Worm (Caenorhabditis elegans) whole organism, L3 larva: ENCODE data around the gene fbxa-128.

ENCODE experiments used
- R02D3.7 ChIP-seq: fragments of 150-350 bp; optimal IDR thresholded peaks from 2 replicates; lab custom pipeline; 2014; ENCODE audit warnings: missing biosample characterization, missing genetic modification characterization
- ZK546.5 ChIP-seq: sonication (generic microtip); optimal IDR thresholded peaks from 2 replicates; lab custom pipeline; 2017; ENCODE audit warnings: missing biosample characterization, missing genetic modification characterization
- aly-2 ChIP-seq: fragments of 150-350 bp; optimal IDR thresholded peaks from 2 replicates; lab custom pipeline; 2014; ENCODE audit warnings: missing biosample characterization, missing genetic modification characterization
- ama-1 ChIP-seq: fragments of 150-350 bp; optimal IDR thresholded peaks from 2 replicates; lab custom pipeline; 2018
- ceh-16 ChIP-seq: sonication (generic microtip); optimal IDR thresholded peaks from 2 replicates; lab custom pipeline; 2017; ENCODE audit warnings: missing biosample characterization, missing genetic modification characterization
- ceh-28 ChIP-seq: fragments of 150-350 bp; optimal IDR thresholded peaks from 2 replicates; lab custom pipeline; 2014; ENCODE audit warnings: missing biosample characterization, missing genetic modification reagents, missing genetic modification characterization
- ceh-82 ChIP-seq: fragments of 150-350 bp; optimal IDR thresholded peaks from 2 replicates; lab custom pipeline; 2014; ENCODE audit warnings: missing biosample characterization, missing genetic modification characterization
- ceh-9 ChIP-seq: sonication (generic microtip); optimal IDR thresholded peaks from 2 replicates; lab custom pipeline; 2018; ENCODE audit warnings: missing biosample characterization, missing genetic modification characterization
- daf-12 ChIP-seq: fragments of 150-350 bp; optimal IDR thresholded peaks from 2 replicates; lab custom pipeline; 2014; ENCODE audit warnings: missing biosample characterization, missing genetic modification reagents, missing genetic modification characterization
- egl-27 ChIP-seq: sonication (generic microtip); optimal IDR thresholded peaks from 4 replicates; lab custom pipeline; 2017; ENCODE audit warnings: missing biosample characterization, missing genetic modification reagents, missing genetic modification characterization
- egl-5 ChIP-seq: fragments of 150-350 bp; optimal IDR thresholded peaks from 2 replicates; lab custom pipeline; 2017; ENCODE audit warnings: missing biosample characterization, missing genetic modification reagents, missing genetic modification characterization, inconsistent platforms
- elt-1 ChIP-seq: fragments of 150-350 bp; optimal IDR thresholded peaks from 2 replicates; lab custom pipeline; 2014; ENCODE audit warnings: missing biosample characterization, missing genetic modification characterization
- elt-2 ChIP-seq: sonication (generic microtip); optimal IDR thresholded peaks from 2 replicates; lab custom pipeline; 2016; ENCODE audit warnings: missing genetic modification reagents, mild to moderate bottlenecking, missing genetic modification characterization, missing compliant biosample characterization
- elt-3 ChIP-seq, 3 experiments: fragments of 150-350 bp in 1 of 3; sonication (generic microtip) in 2 of 3; optimal IDR thresholded peaks; 2 replicates in 2 of 3; 4 replicates in 1 of 3; lab custom pipeline; 2014 to 2017; ENCODE audit warnings: missing biosample characterization in 3 of 3, missing genetic modification characterization in 3 of 3
- eor-1 ChIP-seq, 2 experiments: fragments of 150-350 bp; optimal IDR thresholded peaks; 2 replicates each; lab custom pipeline; 2014 to 2018; ENCODE audit warnings: missing biosample characterization in 2 of 2, missing genetic modification characterization in 2 of 2
- fkh-10 ChIP-seq: sonication (generic microtip); optimal IDR thresholded peaks from 2 replicates; lab custom pipeline; 2017; ENCODE audit warnings: missing biosample characterization, missing genetic modification reagents, missing genetic modification characterization
- fkh-2 ChIP-seq: fragments of 150-350 bp; optimal IDR thresholded peaks from 2 replicates; lab custom pipeline; 2014; ENCODE audit warnings: missing biosample characterization, missing genetic modification reagents, missing genetic modification characterization
- fos-1 ChIP-seq: fragments of 150-350 bp; optimal IDR thresholded peaks from 2 replicates; lab custom pipeline; 2014; ENCODE audit warnings: missing biosample characterization, missing genetic modification characterization
- hmg-11 ChIP-seq: sonication (generic microtip); optimal IDR thresholded peaks from 2 replicates; lab custom pipeline; 2016; ENCODE audit warnings: missing genetic modification characterization, missing compliant biosample characterization
- jun-1 ChIP-seq: fragments of 150-350 bp; optimal IDR thresholded peaks from 2 replicates; lab custom pipeline; 2014; ENCODE audit warnings: missing biosample characterization, missing genetic modification reagents, missing genetic modification characterization
- lin-15B ChIP-seq: fragments of 150-350 bp; optimal IDR thresholded peaks from 2 replicates; lab custom pipeline; 2014; ENCODE audit warnings: missing biosample characterization, missing genetic modification characterization
- lin-39 ChIP-seq: fragments of 150-350 bp; optimal IDR thresholded peaks from 2 replicates; lab custom pipeline; 2018; ENCODE audit warnings: missing biosample characterization, missing genetic modification reagents, missing genetic modification characterization
- lsy-12 ChIP-seq: sonication (generic microtip); optimal IDR thresholded peaks from 2 replicates; lab custom pipeline; 2016; ENCODE audit warnings: mild to moderate bottlenecking, missing genetic modification characterization, missing compliant biosample characterization
- mdl-1 ChIP-seq: fragments of 150-350 bp; optimal IDR thresholded peaks from 2 replicates; lab custom pipeline; 2014; ENCODE audit warnings: missing biosample characterization, missing genetic modification characterization
- mml-1 ChIP-seq: fragments of 150-350 bp; sonication (generic microtip); optimal IDR thresholded peaks from 3 replicates; lab custom pipeline; 2014; ENCODE audit warnings: missing biosample characterization, missing genetic modification characterization
- nfya-1 ChIP-seq: sonication (generic microtip); optimal IDR thresholded peaks from 2 replicates; lab custom pipeline; 2017; ENCODE audit warnings: missing genetic modification characterization, mild to moderate bottlenecking, missing compliant biosample characterization, antibody characterized with exemption, moderate library complexity; ENCODE audit not compliant: insufficient read depth
- nhr-11 ChIP-seq: fragments of 150-350 bp; optimal IDR thresholded peaks from 2 replicates; lab custom pipeline; 2014; ENCODE audit warnings: missing biosample characterization, missing genetic modification characterization
- nhr-12 ChIP-seq: fragments of 150-350 bp; optimal IDR thresholded peaks from 2 replicates; lab custom pipeline; 2014; ENCODE audit warnings: missing biosample characterization, missing genetic modification characterization
- nhr-23 ChIP-seq: fragments of 150-350 bp; optimal IDR thresholded peaks from 2 replicates; lab custom pipeline; 2014; ENCODE audit warnings: missing biosample characterization, missing genetic modification reagents, missing genetic modification characterization
- nhr-237 ChIP-seq: fragments of 150-350 bp; optimal IDR thresholded peaks from 2 replicates; lab custom pipeline; 2014; ENCODE audit warnings: missing biosample characterization, missing genetic modification characterization
- nhr-25 ChIP-seq: sonication (generic microtip); optimal IDR thresholded peaks from 2 replicates; lab custom pipeline; 2017; ENCODE audit warnings: missing biosample characterization, missing genetic modification characterization
- nhr-28 ChIP-seq: fragments of 150-350 bp; optimal IDR thresholded peaks from 2 replicates; lab custom pipeline; 2014; ENCODE audit warnings: missing biosample characterization, missing genetic modification characterization
- nhr-43 ChIP-seq: sonication (generic microtip); optimal IDR thresholded peaks from 2 replicates; lab custom pipeline; 2016; ENCODE audit warnings: mild to moderate bottlenecking, missing genetic modification characterization, missing compliant biosample characterization; ENCODE audit not compliant: poor library complexity, severe bottlenecking
- nhr-67 ChIP-seq: fragments of 150-350 bp; optimal IDR thresholded peaks from 2 replicates; lab custom pipeline; 2014; ENCODE audit warnings: missing biosample characterization, missing genetic modification characterization
- nhr-76 ChIP-seq: fragments of 150-350 bp; sonication (generic microtip); optimal IDR thresholded peaks from 5 replicates; lab custom pipeline; 2014; ENCODE audit warnings: missing biosample characterization, missing genetic modification characterization
- nhr-77 ChIP-seq: fragments of 150-350 bp; optimal IDR thresholded peaks from 2 replicates; lab custom pipeline; 2014; ENCODE audit warnings: missing biosample characterization, missing genetic modification characterization
- pha-4 ChIP-seq: fragments of 150-350 bp; optimal IDR thresholded peaks from 2 replicates; lab custom pipeline; 2014; ENCODE audit warnings: missing biosample characterization, missing genetic modification reagents, missing genetic modification characterization
- pqm-1 ChIP-seq: fragments of 150-350 bp; optimal IDR thresholded peaks from 2 replicates; lab custom pipeline; 2017; ENCODE audit warnings: missing biosample characterization, missing genetic modification characterization, inconsistent platforms
- sea-2 ChIP-seq: fragments of 150-350 bp; sonication (generic microtip); optimal IDR thresholded peaks from 4 replicates; lab custom pipeline; 2014; ENCODE audit warnings: missing biosample characterization, missing genetic modification reagents, missing genetic modification characterization
- skn-1 ChIP-seq: fragments of 150-350 bp; optimal IDR thresholded peaks from 2 replicates; lab custom pipeline; 2014; ENCODE audit warnings: missing biosample characterization, missing genetic modification characterization
- snpc-4 ChIP-seq: fragments of 150-350 bp; optimal IDR thresholded peaks from 2 replicates; lab custom pipeline; 2014; ENCODE audit warnings: missing biosample characterization, missing genetic modification characterization
- tbx-2 ChIP-seq: sonication (generic microtip); optimal IDR thresholded peaks from 2 replicates; lab custom pipeline; 2016; ENCODE audit warnings: mild to moderate bottlenecking, missing genetic modification characterization, missing compliant biosample characterization
- unc-39 ChIP-seq: sonication (generic microtip); optimal IDR thresholded peaks from 4 replicates; lab custom pipeline; 2017; ENCODE audit warnings: missing biosample characterization, missing genetic modification characterization
- unc-62 ChIP-seq: fragments of 150-350 bp; sonication (generic microtip); optimal IDR thresholded peaks from 4 replicates; lab custom pipeline; 2014; ENCODE audit warnings: missing biosample characterization, missing genetic modification reagents, missing genetic modification characterization
- zag-1 ChIP-seq: fragments of 150-350 bp; optimal IDR thresholded peaks from 2 replicates; lab custom pipeline; 2014; ENCODE audit warnings: missing biosample characterization, missing genetic modification characterization
- ztf-11 ChIP-seq: fragments of 150-350 bp; optimal IDR thresholded peaks from 2 replicates; lab custom pipeline; 2014; ENCODE audit warnings: missing biosample characterization, missing genetic modification characterization
- ztf-4 ChIP-seq: fragments of 150-350 bp; optimal IDR thresholded peaks from 2 replicates; lab custom pipeline; 2014; ENCODE audit warnings: missing biosample characterization, missing genetic modification characterization

Gene fbxa-128

ce11 chrIII:11110756-11111155 is 28.2 kb downstream of the fbxa-128 start:
- TF ChIP-seq daf-12 (tag; lab: Kevin White, UChicago) (no peak), nhr-11 (no peak), mml-1 (tag; lab: Kevin White, UChicago) (no peak), eor-1 (tag; optimal IDR thresholded peaks at IDR 0.05; lab: Kevin White, UChicago) (no peak), lin-15B (tag; lab: Kevin White, UChicago) (peak; percentile 66), ama-1 (lab: Kevin White, UChicago) (no peak), nhr-43 (tag; lab: Kevin White, UChicago) (peak; percentile 69), ztf-11 (tag; lab: Kevin White, UChicago) (no peak), egl-5 (tag; lab: Kevin White, UChicago) (no peak), tbx-2 (tag; lab: Kevin White, UChicago) (no peak), ceh-16 (tag; lab: Kevin White, UChicago) (no peak), nhr-25 (tag; lab: Kevin White, UChicago) (peak; percentile 25), fkh-10 (no peak), ceh-82 (tag; lab: Kevin White, UChicago) (peak; percentile 21), egl-27 (tag; lab: Kevin White, UChicago) (no peak), nhr-12 (tag; lab: Kevin White, UChicago) (no peak), skn-1 (tag; lab: Kevin White, UChicago) (no peak), nfya-1 (tag; lab: Kevin White, UChicago) (peak; percentile 51), elt-1 (tag; lab: Kevin White, UChicago) (no peak), mdl-1 (no peak), nhr-237 (no peak), pqm-1 (tag; lab: Kevin White, UChicago) (no peak), nhr-28 (tag; lab: Kevin White, UChicago) (no peak), ZK546.5 (tag; lab: Kevin White, UChicago) (no peak), nhr-77 (tag; lab: Kevin White, UChicago) (peak; percentile 57), ztf-4 (tag; lab: Kevin White, UChicago) (no peak), zag-1 (no peak), fkh-2 (tag; lab: Kevin White, UChicago) (no peak), unc-39 (tag; lab: Kevin White, UChicago) (no peak), fos-1 (tag; lab: Kevin White, UChicago) (no peak), snpc-4 (tag; lab: Kevin White, UChicago) (peak; percentile 56), pha-4 (peak; percentile 45), unc-62 (GFP tag; lab: Kevin White, UChicago) (no peak), nhr-76 (tag; lab: Kevin White, UChicago) (no peak), hmg-11 (tag; lab: Kevin White, UChicago) (peak; percentile 67), elt-3 (tag; optimal IDR thresholded peaks at IDR 0.05; lab: Kevin White, UChicago) (no peak), lsy-12 (tag; lab: Kevin White, UChicago) (peak; percentile 26), nhr-67 (tag; lab: Kevin White, UChicago) (no peak), elt-2 (peak; percentile 38), aly-2 (no peak), R02D3.7 (tag; lab: Kevin White, UChicago) (peak; percentile 40), nhr-23 (tag; lab: Kevin White, UChicago) (peak; percentile 64), ceh-28 (tag; lab: Kevin White, UChicago) (peak; percentile 25), jun-1 (tag; lab: Kevin White, UChicago) (peak; percentile 37), ceh-9 (tag; lab: Kevin White, UChicago) (no peak), lin-39 (tag; lab: Kevin White, UChicago) (peak; percentile 18), sea-2 (GFP tag; lab: Kevin White, UChicago) (no peak)
- TF ChIP-seq, all 47 proteins: peak for 16
